Worm (Caenorhabditis elegans) whole organism, L2 larva: ENCODE data around the gene C24B5.4.
A peak's percentile ranks its signal among the peaks of the same experiment; 100 is the strongest.

Source experiments
- C34F6.9 ChIP-seq: fragments of 150-350 bp; optimal IDR thresholded peaks from 2 replicates; lab custom pipeline; 2014; ENCODE audit warnings: missing biosample characterization, missing genetic modification characterization
- F13H6.1 ChIP-seq: sonication (generic microtip); optimal IDR thresholded peaks from 2 replicates; lab custom pipeline; 2016; ENCODE audit warnings: missing genetic modification characterization, missing compliant biosample characterization
- Y55F3AM.14 ChIP-seq: fragments of 200-800 bp; sonication (Bioruptor generic); optimal IDR thresholded peaks from 2 replicates; lab custom pipeline; 2018; ENCODE audit warnings: mild to moderate bottlenecking, missing genetic modification characterization, missing compliant biosample characterization
- ZK546.5 ChIP-seq: sonication (generic microtip); optimal IDR thresholded peaks from 2 replicates; lab custom pipeline; 2017; ENCODE audit warnings: missing biosample characterization, missing genetic modification characterization
- alr-1 ChIP-seq: fragments of 150-350 bp; optimal IDR thresholded peaks from 2 replicates; lab custom pipeline; 2014; ENCODE audit warnings: missing biosample characterization, missing genetic modification characterization
- aly-2 ChIP-seq: fragments of 150-350 bp; optimal IDR thresholded peaks from 2 replicates; lab custom pipeline; 2014; ENCODE audit warnings: missing biosample characterization, missing genetic modification characterization
- ama-1 ChIP-seq: fragments of 150-350 bp; optimal IDR thresholded peaks from 2 replicates; lab custom pipeline; 2018; ENCODE audit warnings: inconsistent platforms
- blmp-1 ChIP-seq: sonication (generic microtip); optimal IDR thresholded peaks from 2 replicates; lab custom pipeline; 2017; ENCODE audit warnings: missing genetic modification characterization, mild to moderate bottlenecking, missing compliant biosample characterization, antibody characterized with exemption, moderate library complexity; ENCODE audit not compliant: insufficient read depth
- ceh-82 ChIP-seq: fragments of 150-350 bp; optimal IDR thresholded peaks from 2 replicates; lab custom pipeline; 2014; ENCODE audit warnings: missing biosample characterization, missing genetic modification characterization
- crh-2 ChIP-seq: sonication (generic microtip); optimal IDR thresholded peaks from 2 replicates; lab custom pipeline; 2017; ENCODE audit warnings: missing biosample characterization, missing genetic modification characterization
- dmd-4 ChIP-seq: sonication (generic microtip); optimal IDR thresholded peaks from 2 replicates; lab custom pipeline; 2017; ENCODE audit warnings: missing biosample characterization, missing genetic modification characterization
- egl-27 ChIP-seq: sonication (generic microtip); optimal IDR thresholded peaks from 3 replicates; lab custom pipeline; 2017; ENCODE audit warnings: missing biosample characterization, missing genetic modification reagents, missing genetic modification characterization
- elt-3 ChIP-seq: sonication (generic microtip); optimal IDR thresholded peaks from 2 replicates; lab custom pipeline; 2017; ENCODE audit warnings: missing biosample characterization, missing genetic modification characterization
- fos-1 ChIP-seq: fragments of 150-350 bp; optimal IDR thresholded peaks from 2 replicates; lab custom pipeline; 2014; ENCODE audit warnings: missing biosample characterization, missing genetic modification characterization
- lin-13 ChIP-seq: fragments of 150-350 bp; optimal IDR thresholded peaks from 2 replicates; lab custom pipeline; 2014; ENCODE audit warnings: missing biosample characterization, missing genetic modification reagents, missing genetic modification characterization
- lsy-2 ChIP-seq, 2 experiments: fragments of 150-350 bp in 1 of 2; sonication (generic microtip) in 1 of 2; optimal IDR thresholded peaks; 2 replicates each; lab custom pipeline; 2014 to 2017; ENCODE audit warnings: missing biosample characterization in 2 of 2, missing genetic modification characterization in 2 of 2
- mab-5 ChIP-seq: fragments of 150-350 bp; optimal IDR thresholded peaks from 2 replicates; lab custom pipeline; 2014; ENCODE audit warnings: missing biosample characterization, missing genetic modification characterization
- mbf-1 ChIP-seq: sonication (generic microtip); optimal IDR thresholded peaks from 2 replicates; lab custom pipeline; 2017; ENCODE audit warnings: missing biosample characterization, missing genetic modification characterization
- nhr-10 ChIP-seq: sonication (generic microtip); optimal IDR thresholded peaks from 2 replicates; lab custom pipeline; 2017; ENCODE audit warnings: missing biosample characterization, missing genetic modification characterization
- nhr-11 ChIP-seq: fragments of 150-350 bp; optimal IDR thresholded peaks from 2 replicates; lab custom pipeline; 2014; ENCODE audit warnings: missing biosample characterization, missing genetic modification characterization
- nhr-12 ChIP-seq: fragments of 150-350 bp; optimal IDR thresholded peaks from 2 replicates; lab custom pipeline; 2014; ENCODE audit warnings: missing biosample characterization, missing genetic modification characterization
- nhr-129 ChIP-seq: fragments of 150-350 bp; optimal IDR thresholded peaks from 2 replicates; lab custom pipeline; 2014; ENCODE audit warnings: missing biosample characterization, missing genetic modification characterization
- nhr-21 ChIP-seq: fragments of 150-350 bp; optimal IDR thresholded peaks from 2 replicates; lab custom pipeline; 2014; ENCODE audit warnings: missing biosample characterization, missing genetic modification characterization
- nhr-6 ChIP-seq: fragments of 150-350 bp; optimal IDR thresholded peaks from 2 replicates; lab custom pipeline; 2014; ENCODE audit warnings: missing biosample characterization, missing genetic modification characterization
- nhr-77 ChIP-seq: fragments of 150-350 bp; optimal IDR thresholded peaks from 2 replicates; lab custom pipeline; 2014; ENCODE audit warnings: missing biosample characterization, missing genetic modification characterization
- sem-4 ChIP-seq: fragments of 150-350 bp; optimal IDR thresholded peaks from 2 replicates; lab custom pipeline; 2014; ENCODE audit warnings: missing biosample characterization, missing genetic modification reagents, missing genetic modification characterization
- skn-1 ChIP-seq: sonication (generic microtip); optimal IDR thresholded peaks from 2 replicates; lab custom pipeline; 2017; ENCODE audit warnings: missing biosample characterization, missing genetic modification characterization
- snpc-4 ChIP-seq: fragments of 150-350 bp; optimal IDR thresholded peaks from 2 replicates; lab custom pipeline; 2014; ENCODE audit warnings: missing biosample characterization, missing genetic modification characterization
- unc-39 ChIP-seq: fragments of 150-350 bp; optimal IDR thresholded peaks from 2 replicates; lab custom pipeline; 2014; ENCODE audit warnings: missing biosample characterization, missing genetic modification characterization
- unc-55 ChIP-seq: fragments of 150-350 bp; sonication (generic microtip); optimal IDR thresholded peaks from 3 replicates; lab custom pipeline; 2014; ENCODE audit warnings: missing biosample characterization, missing genetic modification reagents, missing genetic modification characterization
- unc-62 ChIP-seq: fragments of 150-350 bp; optimal IDR thresholded peaks from 2 replicates; lab custom pipeline; 2014; ENCODE audit warnings: missing biosample characterization, missing genetic modification reagents, missing genetic modification characterization
- ztf-11 ChIP-seq: sonication (generic microtip); optimal IDR thresholded peaks from 2 replicates; lab custom pipeline; 2017; ENCODE audit warnings: missing biosample characterization, missing genetic modification characterization
- ztf-4 ChIP-seq: fragments of 150-350 bp; optimal IDR thresholded peaks from 2 replicates; lab custom pipeline; 2014; ENCODE audit warnings: missing biosample characterization, missing genetic modification characterization

The C24B5.4 gene

DNA sequence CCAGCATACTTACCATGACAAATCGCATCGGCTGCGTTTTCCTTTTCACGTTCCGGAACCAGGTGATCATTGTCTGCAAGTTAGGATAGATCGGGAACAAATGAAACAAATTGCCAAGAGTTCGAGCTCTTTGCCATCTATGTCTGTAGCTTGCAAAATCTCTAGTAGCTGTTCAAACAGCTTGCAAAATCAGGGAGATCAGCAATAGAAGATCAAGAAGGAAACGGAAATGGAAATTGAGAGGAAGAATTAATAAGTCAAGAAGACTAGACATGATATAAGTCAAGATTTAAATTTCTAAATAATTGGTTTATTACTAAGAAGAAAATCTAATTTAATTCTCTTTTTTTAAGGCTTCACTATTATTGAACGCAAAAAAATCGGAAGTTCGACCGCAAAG is 35.2 kb upstream of the C24B5.4 start, which contains the start of gene F07C3.3:
Gene F07C3.3 (minus strand): TSS at position 101 of the 400 bp plus-strand sequence.
- no peak for TF ChIP-seq nhr-6 (tag; lab: Kevin White, UChicago)
- TF ChIP-seq mab-5 (tag; lab: Kevin White, UChicago), result no peak
- no peak for TF ChIP-seq ceh-82
- TF ChIP-seq nhr-11 (tag; lab: Kevin White, UChicago), result no peak
- no peak for TF ChIP-seq elt-3
- no peak for TF ChIP-seq sem-4 (tag; lab: Kevin White, UChicago)
- TF ChIP-seq nhr-77, result no peak
- no peak for TF ChIP-seq blmp-1 (tag; lab: Kevin White, UChicago)
- TF ChIP-seq lsy-2 (tag; optimal IDR thresholded peaks at IDR 0.05; lab: Kevin White, UChicago), result no peak
- no peak for TF ChIP-seq nhr-21 (tag; lab: Kevin White, UChicago)
- no peak for TF ChIP-seq skn-1
- no peak for TF ChIP-seq ZK546.5
- TF ChIP-seq ztf-11, result no peak
- TF ChIP-seq F13H6.1 (tag; lab: Kevin White, UChicago), result no peak
- TF ChIP-seq ama-1 (lab: Kevin White, UChicago), result no peak
- TF ChIP-seq ztf-4, result no peak
- no peak for TF ChIP-seq nhr-129 (tag; lab: Kevin White, UChicago)
- no peak for TF ChIP-seq egl-27 (tag; lab: Kevin White, UChicago)

DNA sequence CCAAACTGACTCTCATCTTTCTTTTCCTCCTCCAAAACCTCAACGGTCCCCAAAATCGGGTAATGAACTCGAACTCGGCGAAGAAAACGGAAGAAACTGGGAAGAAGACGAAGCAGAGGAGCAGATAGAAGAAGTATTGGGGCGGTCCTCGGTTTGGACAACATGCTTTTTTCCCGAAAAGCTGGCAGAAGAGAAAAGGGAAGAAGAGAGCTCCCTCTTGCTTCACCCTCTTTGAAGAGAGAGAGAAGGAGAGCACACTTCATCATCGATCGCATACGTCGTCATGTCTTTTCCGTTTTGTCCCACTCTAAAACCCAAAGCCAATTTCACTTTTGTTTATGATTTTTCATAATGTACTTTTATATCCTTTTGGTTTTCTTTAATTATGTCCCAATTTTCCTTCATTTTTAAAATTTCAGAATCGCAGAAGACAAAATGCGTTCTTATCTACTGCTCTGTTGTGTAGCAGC is 28.6 kb upstream of the C24B5.4 start, which contains the start of gene F07C3.2:
Gene F07C3.2 (plus strand): TSS at position 420 of the 470 bp plus-strand sequence.
- no peak for TF ChIP-seq ZK546.5
- peak; percentile 49 for TF ChIP-seq unc-55
- no peak for TF ChIP-seq lin-13 (GFP tag; lab: Kevin White, UChicago)
- peak; percentile 8 for TF ChIP-seq nhr-129 (tag; lab: Kevin White, UChicago)
- TF ChIP-seq crh-2 (tag; lab: Kevin White, UChicago), result peak; percentile 16
- peak in 1 of 2 experiments; percentile 36 for TF ChIP-seq lsy-2 (tag; optimal IDR thresholded peaks at IDR 0.05; lab: Kevin White, UChicago)
- TF ChIP-seq nhr-77, result no peak
- peak; percentile 54 for TF ChIP-seq C34F6.9
- no peak for TF ChIP-seq dmd-4 (tag; lab: Kevin White, UChicago)
- TF ChIP-seq, all 48 proteins: peak for 5

DNA sequence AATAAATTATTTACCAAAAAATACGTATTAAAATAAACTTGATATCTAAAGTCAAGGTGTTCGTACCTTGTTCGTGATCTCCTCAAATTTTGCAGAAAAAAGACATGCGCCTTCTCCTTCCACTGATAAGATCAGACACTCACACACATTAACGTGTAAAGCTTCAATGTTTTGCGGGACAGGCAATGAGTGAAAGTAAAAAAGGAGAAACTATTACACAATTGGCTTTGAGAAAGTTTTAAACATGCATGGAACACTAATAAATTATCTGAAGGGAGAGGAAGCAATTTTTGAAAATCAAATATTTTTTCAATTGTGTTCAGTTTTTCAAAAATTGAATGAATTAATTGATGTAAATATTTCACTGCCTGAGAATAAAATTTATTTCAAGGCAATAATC is 27.9 kb upstream of the C24B5.4 start:
- TF ChIP-seq blmp-1 (tag; lab: Kevin White, UChicago) (peak; percentile 74), unc-55 (peak; percentile 26), snpc-4 (no peak)

DNA sequence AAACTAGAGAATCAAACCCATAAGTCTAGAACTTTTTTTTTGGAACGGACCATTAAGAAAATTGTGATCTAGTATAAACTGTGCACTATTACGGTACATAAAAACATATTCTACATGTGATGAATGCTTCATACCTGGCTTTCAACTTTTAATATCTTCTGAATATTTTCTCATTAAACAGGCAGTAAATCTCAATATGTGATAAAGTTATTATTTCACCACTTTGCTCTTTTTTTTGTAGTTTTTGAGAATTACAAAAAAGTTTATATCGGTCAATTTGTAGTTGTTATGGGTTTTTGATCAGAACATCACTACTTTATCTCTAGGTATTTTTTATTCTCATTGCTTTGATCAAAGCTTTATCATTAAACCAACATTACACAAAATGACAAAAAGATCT is 27.3 kb upstream of the C24B5.4 start:
- TF ChIP-seq unc-39 (tag; lab: Kevin White, UChicago) (no peak), alr-1 (tag; lab: Kevin White, UChicago) (no peak), blmp-1 (tag; lab: Kevin White, UChicago) (no peak), Y55F3AM.14 (GFP tag; lab: Kevin White, UChicago) (no peak), ztf-11 (no peak), unc-55 (no peak), mab-5 (tag; lab: Kevin White, UChicago) (no peak), mbf-1 (tag; lab: Kevin White, UChicago) (no peak)

DNA sequence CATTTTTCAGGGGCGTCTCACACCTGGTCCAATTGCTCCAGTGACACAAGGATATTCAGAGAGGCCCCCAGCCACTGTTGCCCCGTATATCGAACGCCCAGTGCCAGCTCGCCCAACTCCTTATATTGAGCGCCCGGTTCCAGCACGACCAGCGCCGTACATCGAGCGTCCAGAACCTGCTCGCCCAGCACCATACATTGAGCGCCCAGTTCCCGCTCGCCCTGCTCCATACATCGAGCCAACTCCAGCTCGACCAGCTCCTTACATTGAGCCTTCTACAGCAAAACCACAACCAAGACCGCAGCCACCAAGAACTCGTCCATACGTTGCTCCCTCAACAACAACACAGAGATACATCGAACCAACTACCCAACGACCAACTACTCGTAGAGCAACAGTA is 25.7 kb upstream of the C24B5.4 start:
- TF ChIP-seq unc-62, result no peak
- TF ChIP-seq fos-1 (tag; lab: Kevin White, UChicago), result no peak
- TF ChIP-seq F13H6.1 (tag; lab: Kevin White, UChicago), result no peak
- no peak for TF ChIP-seq C34F6.9
- no peak for TF ChIP-seq nhr-6 (tag; lab: Kevin White, UChicago)
- no peak for TF ChIP-seq nhr-129 (tag; lab: Kevin White, UChicago)
- no peak for TF ChIP-seq nhr-12 (tag; lab: Kevin White, UChicago)
- no peak for TF ChIP-seq nhr-10 (tag; lab: Kevin White, UChicago)
- no peak for TF ChIP-seq elt-3

DNA sequence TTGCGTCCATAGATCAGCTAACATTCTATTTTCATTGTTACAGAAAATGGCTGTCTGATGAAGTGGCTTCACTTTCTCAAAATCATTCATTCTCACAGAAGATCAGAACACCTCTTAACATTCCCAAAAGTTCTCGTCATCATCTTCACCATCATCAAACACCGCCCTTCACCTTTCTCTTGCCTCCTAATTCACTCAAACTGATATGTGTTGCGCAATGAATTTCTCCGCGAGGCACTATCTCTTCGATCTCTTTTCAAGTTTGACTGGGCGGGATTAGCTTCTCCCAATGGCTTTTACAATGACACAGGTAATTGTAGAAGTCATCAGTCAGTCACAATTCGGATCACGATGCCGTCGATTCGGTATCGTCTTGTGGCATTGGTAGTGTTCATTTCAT is 24.4 kb upstream of the C24B5.4 start, which contains the start of gene grd-6:
Gene grd-6 (plus strand): TSS at position 301 of the 400 bp plus-strand sequence.
- no peak for TF ChIP-seq aly-2
- TF ChIP-seq sem-4 (tag; lab: Kevin White, UChicago), result no peak
